Fruit fly (Drosophila melanogaster) whole organism, wandering third instar larva: Measurements from ENCODE around the gene meng.

Source experiments
- Abd-B ChIP-seq: fragments of >200 bp; optimal IDR thresholded peaks from 2 replicates; lab custom pipeline; 2017; ENCODE audit warnings: missing biosample characterization, missing genetic modification characterization
- GATAd ChIP-seq: sonication (Bioruptor generic); optimal IDR thresholded peaks from 2 replicates; lab custom pipeline; 2016; ENCODE audit warnings: missing biosample characterization, missing genetic modification characterization
- Jra ChIP-seq: sonication (Bioruptor generic); optimal IDR thresholded peaks from 2 replicates; lab custom pipeline; 2016; ENCODE audit warnings: missing biosample characterization, missing genetic modification characterization
- Vsx2 ChIP-seq: fragments of 200-300, 225-300 bp; sonication (Bioruptor generic); optimal IDR thresholded peaks from 2 replicates; lab custom pipeline; 2018; ENCODE audit warnings: missing biosample characterization, missing genetic modification characterization; ENCODE audit not compliant: partially characterized antibody
- brk ChIP-seq: fragments of 200-800 bp; sonication (Bioruptor generic); optimal IDR thresholded peaks from 2 replicates; lab custom pipeline; 2016; ENCODE audit warnings: missing biosample characterization, mild to moderate bottlenecking, missing genetic modification characterization
- h ChIP-seq: fragments of 200-800 bp; sonication (Bioruptor generic); optimal IDR thresholded peaks from 3 replicates; lab custom pipeline; 2016; ENCODE audit warnings: missing biosample characterization, mild to moderate bottlenecking, missing genetic modification characterization
- pan ChIP-seq: fragments of >200 bp; optimal IDR thresholded peaks from 2 replicates; lab custom pipeline; 2017
- sage ChIP-seq: fragments of 200-800 bp; sonication (Bioruptor generic); optimal IDR thresholded peaks from 2 replicates; lab custom pipeline; 2016; ENCODE audit warnings: missing biosample characterization, mild to moderate bottlenecking, missing genetic modification characterization

DNA sequence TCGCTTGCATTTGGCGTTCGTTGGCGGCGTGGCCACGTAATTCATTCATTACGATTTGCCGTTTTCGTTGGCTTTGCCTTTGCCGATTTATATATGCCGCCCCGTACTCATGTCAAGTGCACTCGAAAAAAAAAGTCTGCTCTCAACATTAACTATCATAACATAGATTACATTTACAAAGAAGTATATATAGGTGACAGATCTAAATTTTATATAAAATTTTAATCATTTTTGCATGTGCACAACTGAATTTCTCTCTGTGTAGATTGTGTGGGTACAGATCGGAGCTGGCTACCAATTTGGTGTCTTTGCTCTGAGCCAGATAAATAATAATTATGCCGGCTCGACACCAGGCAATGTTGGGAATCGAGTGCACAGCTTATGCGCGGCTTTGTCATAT lies 43.9 kb upstream of the meng start:
- TF ChIP-seq pan (lab: Kevin White, UChicago) (no peak), GATAd (no peak), Jra (GFP tag; lab: Kevin White, UChicago) (no peak), sage (GFP tag; lab: Kevin White, UChicago) (no peak), Abd-B (no peak), brk (GFP tag; lab: Kevin White, UChicago) (no peak), Vsx2 (GFP tag; lab: Kevin White, UChicago) (no peak), h (peak; percentile 63)
